Worm (Caenorhabditis elegans) whole organism, L4/young adult: Measurements from ENCODE around the gene ech-8.

Experiments used
- dao-5 ChIP-seq: sonication (generic microtip); optimal IDR thresholded peaks from 2 replicates; lab custom pipeline; 2016; ENCODE audit warnings: missing genotype, missing genetic modification characterization, moderate library complexity, missing compliant biosample characterization
- him-1 ChIP-seq: sonication (generic microtip); optimal IDR thresholded peaks from 2 replicates; lab custom pipeline; 2016; ENCODE audit warnings: missing genotype, missing genetic modification reagents, missing genetic modification characterization, missing compliant biosample characterization

- TF ChIP-seq him-1 (tag; lab: Kevin White, UChicago) (peak; percentile 7), dao-5 (tag; lab: Kevin White, UChicago) (no peak)
Measured at ce11 chrIV:10222122-10222589, 16.8 kb downstream of the ech-8 start, which contains the start of gene C24F3.2.
